Worm (Caenorhabditis elegans) whole organism, L2 larva: ENCODE results near the gene F23A7.4.
A peak's percentile ranks its signal among the peaks of the same experiment; 100 is the strongest.

Experiments
- C34F6.9 ChIP-seq: fragments of 150-350 bp; optimal IDR thresholded peaks from 2 replicates; lab custom pipeline; 2014; ENCODE audit warnings: missing biosample characterization, missing genetic modification characterization
- F13H6.1 ChIP-seq: sonication (generic microtip); optimal IDR thresholded peaks from 2 replicates; lab custom pipeline; 2016; ENCODE audit warnings: missing genetic modification characterization, missing compliant biosample characterization
- R02D3.7 ChIP-seq: fragments of 150-350 bp; optimal IDR thresholded peaks from 2 replicates; lab custom pipeline; 2014; ENCODE audit warnings: missing biosample characterization, missing genetic modification characterization
- Y55F3AM.14 ChIP-seq: fragments of 200-800 bp; sonication (Bioruptor generic); optimal IDR thresholded peaks from 2 replicates; lab custom pipeline; 2018; ENCODE audit warnings: mild to moderate bottlenecking, missing genetic modification characterization, missing compliant biosample characterization
- ZK546.5 ChIP-seq: sonication (generic microtip); optimal IDR thresholded peaks from 2 replicates; lab custom pipeline; 2017; ENCODE audit warnings: missing biosample characterization, missing genetic modification characterization
- alr-1 ChIP-seq: fragments of 150-350 bp; optimal IDR thresholded peaks from 2 replicates; lab custom pipeline; 2014; ENCODE audit warnings: missing biosample characterization, missing genetic modification characterization
- aly-2 ChIP-seq: fragments of 150-350 bp; optimal IDR thresholded peaks from 2 replicates; lab custom pipeline; 2014; ENCODE audit warnings: missing biosample characterization, missing genetic modification characterization
- ama-1 ChIP-seq: fragments of 150-350 bp; optimal IDR thresholded peaks from 2 replicates; lab custom pipeline; 2018; ENCODE audit warnings: inconsistent platforms
- blmp-1 ChIP-seq: sonication (generic microtip); optimal IDR thresholded peaks from 2 replicates; lab custom pipeline; 2017; ENCODE audit warnings: missing genetic modification characterization, mild to moderate bottlenecking, missing compliant biosample characterization, antibody characterized with exemption, moderate library complexity; ENCODE audit not compliant: insufficient read depth
- ceh-16 ChIP-seq: fragments of 150-350 bp; optimal IDR thresholded peaks from 2 replicates; lab custom pipeline; 2014; ENCODE audit warnings: missing biosample characterization, missing genetic modification characterization
- ceh-82 ChIP-seq: fragments of 150-350 bp; optimal IDR thresholded peaks from 2 replicates; lab custom pipeline; 2014; ENCODE audit warnings: missing biosample characterization, missing genetic modification characterization
- crh-2 ChIP-seq: sonication (generic microtip); optimal IDR thresholded peaks from 2 replicates; lab custom pipeline; 2017; ENCODE audit warnings: missing biosample characterization, missing genetic modification characterization
- dmd-4 ChIP-seq: sonication (generic microtip); optimal IDR thresholded peaks from 2 replicates; lab custom pipeline; 2017; ENCODE audit warnings: missing biosample characterization, missing genetic modification characterization
- egl-27 ChIP-seq: sonication (generic microtip); optimal IDR thresholded peaks from 3 replicates; lab custom pipeline; 2017; ENCODE audit warnings: missing biosample characterization, missing genetic modification reagents, missing genetic modification characterization
- elt-1 ChIP-seq: fragments of 150-350 bp; optimal IDR thresholded peaks from 2 replicates; lab custom pipeline; 2014; ENCODE audit warnings: missing biosample characterization, missing genetic modification characterization
- elt-3 ChIP-seq: sonication (generic microtip); optimal IDR thresholded peaks from 2 replicates; lab custom pipeline; 2017; ENCODE audit warnings: missing biosample characterization, missing genetic modification characterization
- fos-1 ChIP-seq: fragments of 150-350 bp; optimal IDR thresholded peaks from 2 replicates; lab custom pipeline; 2014; ENCODE audit warnings: missing biosample characterization, missing genetic modification characterization
- gmeb-1 ChIP-seq: fragments of 150-350 bp; optimal IDR thresholded peaks from 2 replicates; lab custom pipeline; 2014; ENCODE audit warnings: missing biosample characterization, missing genetic modification characterization
- lin-11 ChIP-seq: fragments of 150-350 bp; sonication (generic microtip); optimal IDR thresholded peaks from 2 replicates; lab custom pipeline; 2014; ENCODE audit warnings: missing biosample characterization, missing genetic modification characterization, inconsistent platforms, mixed read lengths
- lin-13 ChIP-seq: fragments of 150-350 bp; optimal IDR thresholded peaks from 2 replicates; lab custom pipeline; 2014; ENCODE audit warnings: missing biosample characterization, missing genetic modification reagents, missing genetic modification characterization
- lin-39 ChIP-seq: fragments of 150-350 bp; optimal IDR thresholded peaks from 2 replicates; lab custom pipeline; 2014; ENCODE audit warnings: missing biosample characterization, missing genetic modification reagents, missing genetic modification characterization
- lsy-2 ChIP-seq, 2 experiments: fragments of 150-350 bp in 1 of 2; sonication (generic microtip) in 1 of 2; optimal IDR thresholded peaks; 2 replicates each; lab custom pipeline; 2014 to 2017; ENCODE audit warnings: missing biosample characterization in 2 of 2, missing genetic modification characterization in 2 of 2
- mab-5 ChIP-seq: fragments of 150-350 bp; optimal IDR thresholded peaks from 2 replicates; lab custom pipeline; 2014; ENCODE audit warnings: missing biosample characterization, missing genetic modification characterization
- mbf-1 ChIP-seq: sonication (generic microtip); optimal IDR thresholded peaks from 2 replicates; lab custom pipeline; 2017; ENCODE audit warnings: missing biosample characterization, missing genetic modification characterization
- mdl-1 ChIP-seq, 2 experiments: fragments of 150-350 bp in 1 of 2; sonication (generic microtip) in 1 of 2; optimal IDR thresholded peaks; 2 replicates each; lab custom pipeline; 2017; ENCODE audit warnings: missing biosample characterization in 2 of 2, missing genetic modification characterization in 2 of 2
- nhr-10 ChIP-seq: sonication (generic microtip); optimal IDR thresholded peaks from 2 replicates; lab custom pipeline; 2017; ENCODE audit warnings: missing biosample characterization, missing genetic modification characterization
- nhr-11 ChIP-seq: fragments of 150-350 bp; optimal IDR thresholded peaks from 2 replicates; lab custom pipeline; 2014; ENCODE audit warnings: missing biosample characterization, missing genetic modification characterization
- nhr-12 ChIP-seq: fragments of 150-350 bp; optimal IDR thresholded peaks from 2 replicates; lab custom pipeline; 2014; ENCODE audit warnings: missing biosample characterization, missing genetic modification characterization
- nhr-129 ChIP-seq: fragments of 150-350 bp; optimal IDR thresholded peaks from 2 replicates; lab custom pipeline; 2014; ENCODE audit warnings: missing biosample characterization, missing genetic modification characterization
- nhr-21 ChIP-seq: fragments of 150-350 bp; optimal IDR thresholded peaks from 2 replicates; lab custom pipeline; 2014; ENCODE audit warnings: missing biosample characterization, missing genetic modification characterization
- nhr-23 ChIP-seq: fragments of 150-350 bp; optimal IDR thresholded peaks from 2 replicates; lab custom pipeline; 2014; ENCODE audit warnings: missing biosample characterization, missing genetic modification reagents, missing genetic modification characterization
- nhr-237 ChIP-seq: fragments of 150-350 bp; optimal IDR thresholded peaks from 2 replicates; lab custom pipeline; 2014; ENCODE audit warnings: missing biosample characterization, missing genetic modification characterization
- nhr-25 ChIP-seq: fragments of 150-350 bp; sonication (generic microtip); optimal IDR thresholded peaks from 3 replicates; lab custom pipeline; 2014; ENCODE audit warnings: missing biosample characterization, missing genetic modification characterization
- nhr-6 ChIP-seq: fragments of 150-350 bp; optimal IDR thresholded peaks from 2 replicates; lab custom pipeline; 2014; ENCODE audit warnings: missing biosample characterization, missing genetic modification characterization
- nhr-77 ChIP-seq: fragments of 150-350 bp; optimal IDR thresholded peaks from 2 replicates; lab custom pipeline; 2014; ENCODE audit warnings: missing biosample characterization, missing genetic modification characterization
- peb-1 ChIP-seq: fragments of 150-350 bp; optimal IDR thresholded peaks from 2 replicates; lab custom pipeline; 2014; ENCODE audit warnings: missing biosample characterization, missing genetic modification characterization
- skn-1 ChIP-seq: sonication (generic microtip); optimal IDR thresholded peaks from 2 replicates; lab custom pipeline; 2017; ENCODE audit warnings: missing biosample characterization, missing genetic modification characterization
- sma-3 ChIP-seq: sonication (generic microtip); optimal IDR thresholded peaks from 2 replicates; lab custom pipeline; 2016; ENCODE audit warnings: missing genetic modification reagents, missing genetic modification characterization, missing compliant biosample characterization
- sma-9 ChIP-seq, 2 experiments: fragments of 150-350 bp in 1 of 2; sonication (generic microtip) in 1 of 2; optimal IDR thresholded peaks; 2 replicates each; lab custom pipeline; 2014 to 2016; ENCODE audit warnings: missing genetic modification characterization in 2 of 2, mild to moderate bottlenecking in 1 of 2, missing biosample characterization in 1 of 2, missing compliant biosample characterization in 1 of 2, missing genetic modification reagents in 1 of 2, moderate library complexity in 1 of 2
- snpc-4 ChIP-seq: fragments of 150-350 bp; optimal IDR thresholded peaks from 2 replicates; lab custom pipeline; 2014; ENCODE audit warnings: missing biosample characterization, missing genetic modification characterization
- unc-39 ChIP-seq: fragments of 150-350 bp; optimal IDR thresholded peaks from 2 replicates; lab custom pipeline; 2014; ENCODE audit warnings: missing biosample characterization, missing genetic modification characterization
- unc-55 ChIP-seq: fragments of 150-350 bp; sonication (generic microtip); optimal IDR thresholded peaks from 3 replicates; lab custom pipeline; 2014; ENCODE audit warnings: missing biosample characterization, missing genetic modification reagents, missing genetic modification characterization
- unc-62 ChIP-seq: fragments of 150-350 bp; optimal IDR thresholded peaks from 2 replicates; lab custom pipeline; 2014; ENCODE audit warnings: missing biosample characterization, missing genetic modification reagents, missing genetic modification characterization
- zag-1 ChIP-seq: fragments of 150-350 bp; optimal IDR thresholded peaks from 2 replicates; lab custom pipeline; 2014; ENCODE audit warnings: missing biosample characterization, missing genetic modification characterization
- ztf-1 ChIP-seq: fragments of 200-800 bp; sonication (Bioruptor generic); conservative IDR thresholded peaks from 2 replicates; pipeline ENCODE4 v1.3.6; 2022; ENCODE audit warnings: missing genetic modification characterization, missing compliant biosample characterization
- ztf-11 ChIP-seq: sonication (generic microtip); optimal IDR thresholded peaks from 2 replicates; lab custom pipeline; 2017; ENCODE audit warnings: missing biosample characterization, missing genetic modification characterization
- ztf-4 ChIP-seq: fragments of 150-350 bp; optimal IDR thresholded peaks from 2 replicates; lab custom pipeline; 2014; ENCODE audit warnings: missing biosample characterization, missing genetic modification characterization

Gene F23A7.4

DNA sequence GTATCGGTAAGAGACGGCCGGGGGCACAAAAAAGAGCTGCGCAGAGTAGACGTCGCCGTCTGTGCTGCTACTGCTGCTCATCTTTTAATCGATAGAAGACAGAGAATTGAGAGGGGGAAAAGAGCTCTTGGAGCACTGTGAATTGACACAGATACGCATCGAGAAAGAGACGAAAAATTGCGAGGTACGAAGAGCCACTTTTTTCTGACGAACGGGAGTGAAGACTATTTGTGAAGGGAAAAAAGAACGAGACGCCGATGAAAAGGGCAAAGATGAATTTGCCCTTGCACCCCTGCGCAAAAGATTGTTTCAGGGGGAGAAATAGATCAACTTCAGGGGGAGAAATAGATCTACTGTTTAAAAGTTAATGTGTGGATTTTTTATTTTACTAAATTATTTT is 10.2 kb upstream of the F23A7.4 start (continued):
- TF ChIP-seq crh-2 (tag; lab: Kevin White, UChicago): peak; percentile 65
- no peak for TF ChIP-seq sma-9 (GFP tag; optimal IDR thresholded peaks at IDR 0.05; lab: Kevin White, UChicago)
- TF ChIP-seq sma-9 (tag; optimal IDR thresholded peaks at IDR 0.05; lab: Kevin White, UChicago): no peak
- no peak for TF ChIP-seq ztf-4 (tag; lab: Kevin White, UChicago)
- no peak for TF ChIP-seq ztf-1 (GFP tag; lab: Robert Waterston, UW)
- TF ChIP-seq nhr-25: no peak
- TF ChIP-seq sma-3 (GFP tag; lab: Kevin White, UChicago): no peak
- no peak for TF ChIP-seq ama-1
- TF ChIP-seq mdl-1 (tag; optimal IDR thresholded peaks at IDR 0.05; lab: Kevin White, UChicago): no peak
- peak; percentile 77 for TF ChIP-seq nhr-129 (tag; lab: Kevin White, UChicago)

DNA sequence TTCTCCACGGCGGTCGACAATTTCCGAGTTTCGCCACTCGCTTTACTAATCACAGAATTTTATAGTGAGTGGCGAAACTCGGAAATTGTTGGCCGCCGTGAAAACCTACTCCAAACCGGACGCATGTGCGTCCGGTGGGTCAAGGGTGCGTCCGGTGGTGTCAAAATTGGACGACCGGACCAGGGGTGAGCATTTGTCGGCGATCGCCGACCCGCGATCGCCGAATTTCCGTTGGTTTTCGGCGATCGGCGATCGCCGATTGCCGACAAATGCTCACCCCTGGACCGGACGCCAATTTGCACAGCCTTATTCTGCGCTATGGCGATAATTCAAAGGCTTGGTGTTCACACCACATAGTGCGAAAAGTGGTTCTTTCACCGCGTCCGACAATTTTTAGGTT is 8.1 kb upstream of the F23A7.4 start:
- no peak for TF ChIP-seq blmp-1 (tag; lab: Kevin White, UChicago)
- TF ChIP-seq unc-39 (tag; lab: Kevin White, UChicago): no peak
- no peak for TF ChIP-seq nhr-237 (tag; lab: Kevin White, UChicago)
- TF ChIP-seq lin-39 (tag; lab: Kevin White, UChicago): no peak
- no peak for TF ChIP-seq F13H6.1 (tag; lab: Kevin White, UChicago)
- no peak for TF ChIP-seq sma-3 (GFP tag; lab: Kevin White, UChicago)
- TF ChIP-seq fos-1 (tag; lab: Kevin White, UChicago): no peak
- no peak for TF ChIP-seq snpc-4 (tag; lab: Kevin White, UChicago)
- TF ChIP-seq crh-2 (tag; lab: Kevin White, UChicago): no peak
- TF ChIP-seq nhr-12: no peak
- TF ChIP-seq aly-2 (tag; lab: Kevin White, UChicago): no peak
- no peak for TF ChIP-seq nhr-10 (tag; lab: Kevin White, UChicago)
- no peak for TF ChIP-seq sma-9 (GFP tag; optimal IDR thresholded peaks at IDR 0.05; lab: Kevin White, UChicago)
- no peak for TF ChIP-seq sma-9 (tag; optimal IDR thresholded peaks at IDR 0.05; lab: Kevin White, UChicago)
- TF ChIP-seq skn-1 (tag; lab: Kevin White, UChicago): no peak
- no peak for TF ChIP-seq R02D3.7 (tag; lab: Kevin White, UChicago)

DNA sequence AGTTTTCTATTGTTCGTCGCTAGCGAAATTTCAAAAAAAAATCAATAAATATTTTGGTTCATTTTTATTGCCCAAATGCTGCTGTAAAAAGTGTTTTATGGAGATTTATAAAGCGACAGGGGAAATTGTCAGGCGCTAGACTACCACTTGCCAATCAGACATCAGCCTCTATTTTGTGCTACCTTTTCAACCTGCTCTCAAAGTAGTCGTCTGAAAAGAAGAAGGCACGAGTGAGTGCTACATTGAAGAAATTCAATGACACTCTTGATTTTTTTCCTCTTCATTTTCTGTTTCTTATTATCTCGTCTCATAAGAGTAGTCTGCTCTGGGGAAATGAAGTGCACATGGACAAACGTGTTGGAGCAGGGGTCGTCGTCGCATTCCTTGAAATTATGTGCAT is 6.5 kb upstream of the F23A7.4 start:
- TF ChIP-seq nhr-129 (tag; lab: Kevin White, UChicago): peak; percentile 80
- no peak for TF ChIP-seq alr-1
- TF ChIP-seq dmd-4 (tag; lab: Kevin White, UChicago): no peak
- no peak for TF ChIP-seq blmp-1 (tag; lab: Kevin White, UChicago)
- peak; percentile 22 for TF ChIP-seq ztf-4 (tag; lab: Kevin White, UChicago)
- peak; percentile 25 for TF ChIP-seq sma-9 (GFP tag; optimal IDR thresholded peaks at IDR 0.05; lab: Kevin White, UChicago)
- TF ChIP-seq sma-9 (tag; optimal IDR thresholded peaks at IDR 0.05; lab: Kevin White, UChicago): no peak
- TF ChIP-seq crh-2 (tag; lab: Kevin White, UChicago): peak; percentile 86
- peak; percentile 36 for TF ChIP-seq mab-5 (tag; lab: Kevin White, UChicago)
- TF ChIP-seq R02D3.7 (tag; lab: Kevin White, UChicago): no peak
- TF ChIP-seq mbf-1 (tag; lab: Kevin White, UChicago): no peak
- TF ChIP-seq nhr-11 (tag; lab: Kevin White, UChicago): no peak
- TF ChIP-seq ztf-11 (tag; lab: Kevin White, UChicago): no peak
- TF ChIP-seq elt-3 (tag; lab: Kevin White, UChicago): no peak
- TF ChIP-seq nhr-237 (tag; lab: Kevin White, UChicago): no peak
- TF ChIP-seq C34F6.9: peak; percentile 74
- peak; percentile 66 for TF ChIP-seq nhr-10 (tag; lab: Kevin White, UChicago)
- peak; percentile 43 for TF ChIP-seq fos-1 (tag; lab: Kevin White, UChicago)
- TF ChIP-seq nhr-6: peak; percentile 77
- TF ChIP-seq lin-11 (tag; lab: Kevin White, UChicago): peak; percentile 34
- no peak for TF ChIP-seq ceh-82
- TF ChIP-seq peb-1 (tag; lab: Kevin White, UChicago): no peak
- TF ChIP-seq skn-1 (tag; lab: Kevin White, UChicago): no peak
- TF ChIP-seq mdl-1 (tag; optimal IDR thresholded peaks at IDR 0.05; lab: Kevin White, UChicago): peak in 1 of 2 experiments; percentile 5
- peak; percentile 69 to 75 for TF ChIP-seq lsy-2 (tag; optimal IDR thresholded peaks at IDR 0.05; lab: Kevin White, UChicago)
- TF ChIP-seq nhr-77 (tag; lab: Kevin White, UChicago): peak; percentile 72
- no peak for TF ChIP-seq ZK546.5 (tag; lab: Kevin White, UChicago)
- TF ChIP-seq F13H6.1 (tag; lab: Kevin White, UChicago): peak; percentile 73
- no peak for TF ChIP-seq nhr-23 (tag; lab: Kevin White, UChicago)
- TF ChIP-seq unc-39 (tag; lab: Kevin White, UChicago): no peak
- peak; percentile 67 for TF ChIP-seq gmeb-1 (tag; lab: Kevin White, UChicago)
- TF ChIP-seq Y55F3AM.14 (GFP tag; lab: Kevin White, UChicago): no peak
- no peak for TF ChIP-seq unc-62 (GFP tag; lab: Kevin White, UChicago)
- no peak for TF ChIP-seq ceh-16
- no peak for TF ChIP-seq elt-1 (tag; lab: Kevin White, UChicago)
- TF ChIP-seq sma-3 (GFP tag; lab: Kevin White, UChicago): peak; percentile 79
- peak; percentile 66 for TF ChIP-seq egl-27 (tag; lab: Kevin White, UChicago)
- TF ChIP-seq zag-1 (tag; lab: Kevin White, UChicago): peak; percentile 28
- TF ChIP-seq unc-55 (GFP tag; lab: Kevin White, UChicago): peak; percentile 95
- no peak for TF ChIP-seq ztf-1 (GFP tag; lab: Robert Waterston, UW)
- peak; percentile 66 for TF ChIP-seq lin-13 (GFP tag; lab: Kevin White, UChicago)
- TF ChIP-seq nhr-12: no peak
- TF ChIP-seq snpc-4 (tag; lab: Kevin White, UChicago): peak; percentile 67
- peak; percentile 83 for TF ChIP-seq nhr-21
